Fruit fly (Drosophila melanogaster) whole organism, embryonic: Measurements from ENCODE around the gene sau.

Experiments
- Ada2b ChIP-seq: fragments of 200-800 bp; sonication (Bioruptor generic); IDR thresholded peaks from 2 replicates; pipeline ENCODE4 v1.3.6; 2022; ENCODE audit warnings: missing biosample characterization, missing genetic modification characterization
- Adf1 ChIP-seq: fragments of 200-800 bp; sonication (Bioruptor generic); IDR thresholded peaks from 2 replicates; pipeline ENCODE4 v1.3.6; 2022; ENCODE audit warnings: missing biosample characterization, missing genetic modification characterization
- Atf6 ChIP-seq: fragments of 200-800 bp; sonication (Bioruptor generic); IDR thresholded peaks from 2 replicates; pipeline ENCODE4 v1.3.6; 2022; ENCODE audit warnings: missing biosample characterization, missing genetic modification characterization
- B-H2 ChIP-seq: fragments of 200-800 bp; sonication (Bioruptor generic); optimal IDR thresholded peaks from 2 replicates; lab custom pipeline; 2018; ENCODE audit warnings: missing biosample characterization, mild to moderate bottlenecking, missing genetic modification characterization
- Bgb ChIP-seq: fragments of 200-800 bp; sonication (Bioruptor generic); IDR thresholded peaks from 2 replicates; pipeline ENCODE4 v1.3.6; 2022; ENCODE audit warnings: missing biosample characterization, missing genetic modification characterization; ENCODE audit not compliant: partially characterized antibody
- CG12236 ChIP-seq: fragments of 200-800 bp; sonication (Bioruptor generic); optimal IDR thresholded peaks from 2 replicates; lab custom pipeline; 2016; ENCODE audit warnings: missing biosample characterization, missing genetic modification characterization
- CG12659 ChIP-seq: fragments of 200-800 bp; sonication (Bioruptor generic); optimal IDR thresholded peaks from 3 replicates; lab custom pipeline; 2017; ENCODE audit warnings: mild to moderate bottlenecking, missing biosample characterization, missing genetic modification reagents, missing genetic modification characterization
- CG13287 ChIP-seq: fragments of 200-800 bp; sonication (Bioruptor generic); IDR thresholded peaks from 2 replicates; pipeline ENCODE4 v1.3.6; 2022; ENCODE audit warnings: missing biosample characterization, missing genetic modification characterization; ENCODE audit not compliant: partially characterized antibody
- CG13624 ChIP-seq: fragments of 200-800 bp; sonication (Bioruptor generic); optimal IDR thresholded peaks from 2 replicates; lab custom pipeline; 2016; ENCODE audit warnings: missing biosample characterization, missing genetic modification characterization
- CG14710 ChIP-seq: fragments of 200-800 bp; sonication (Bioruptor generic); optimal IDR thresholded peaks from 3 replicates; lab custom pipeline; 2019; ENCODE audit warnings: missing biosample characterization, mild to moderate bottlenecking, missing genetic modification characterization, moderate library complexity
- CG15269 ChIP-seq: fragments of 200-800 bp; sonication (Bioruptor generic); optimal IDR thresholded peaks from 2 replicates; lab custom pipeline; 2018; ENCODE audit warnings: missing biosample characterization, mild to moderate bottlenecking, missing genetic modification characterization, moderate library complexity
- CG1832 ChIP-seq: fragments of 200-800 bp; sonication (Bioruptor generic); optimal IDR thresholded peaks from 2 replicates; lab custom pipeline; 2017; ENCODE audit warnings: missing biosample characterization, mild to moderate bottlenecking, missing genetic modification characterization, inconsistent platforms
- CG18599 ChIP-seq: fragments of 200-800 bp; sonication (Bioruptor generic); optimal IDR thresholded peaks from 3 replicates; lab custom pipeline; 2017; ENCODE audit warnings: missing biosample characterization, missing genetic modification characterization, mild to moderate bottlenecking, moderate library complexity, missing genetic modification reagents
- CG2120 ChIP-seq: fragments of 200-800 bp; sonication (Bioruptor generic); optimal IDR thresholded peaks from 3 replicates; lab custom pipeline; 2016; ENCODE audit warnings: missing biosample characterization, missing genetic modification characterization
- CG30020 ChIP-seq: fragments of 200-800 bp; optimal IDR thresholded peaks from 2 replicates; lab custom pipeline; 2019; ENCODE audit warnings: missing biosample characterization, mild to moderate bottlenecking, missing genetic modification characterization, moderate library complexity
- CG3281 ChIP-seq: fragments of 200-800 bp; sonication (Bioruptor generic); optimal IDR thresholded peaks from 3 replicates; lab custom pipeline; 2017; ENCODE audit warnings: missing biosample characterization, mild to moderate bottlenecking, missing genetic modification characterization
- CG34422 ChIP-seq: fragments of 200-800 bp; sonication (Bioruptor generic); IDR thresholded peaks from 3 replicates; pipeline ENCODE4 v1.3.6; 2022; ENCODE audit warnings: missing biosample characterization, missing genetic modification characterization
- CG3995 ChIP-seq: fragments of 200-800 bp; sonication (Bioruptor generic); optimal IDR thresholded peaks from 3 replicates; lab custom pipeline; 2016; ENCODE audit warnings: missing biosample characterization, missing genetic modification characterization
- CG5245 ChIP-seq: fragments of 200-800 bp; sonication (Bioruptor generic); optimal IDR thresholded peaks from 3 replicates; lab custom pipeline; 2016; ENCODE audit warnings: missing biosample characterization, missing genetic modification characterization
- CG6272 ChIP-seq: fragments of 200-800 bp; sonication (Bioruptor generic); IDR thresholded peaks from 2 replicates; pipeline ENCODE4 v1.3.6; 2022; ENCODE audit warnings: missing biosample characterization, missing genetic modification characterization
- E2f2 ChIP-seq: fragments of 200-800 bp; sonication (Bioruptor generic); IDR thresholded peaks from 2 replicates; pipeline ENCODE4 v1.3.6; 2022; ENCODE audit warnings: missing biosample characterization, missing genetic modification characterization
- Hr78 ChIP-seq, 2 experiments: fragments of 200-800 bp in 1 of 2; fragments of >200 bp in 1 of 2; sonication (Bioruptor generic) in 1 of 2; optimal IDR thresholded peaks; 2 replicates each; lab custom pipeline; 2017 to 2019; ENCODE audit warnings: missing biosample characterization in 2 of 2, missing genetic modification characterization in 2 of 2, mild to moderate bottlenecking in 1 of 2, moderate library complexity in 1 of 2
- Jarid2 ChIP-seq: fragments of 200-800 bp; sonication (Bioruptor generic); optimal IDR thresholded peaks from 3 replicates; lab custom pipeline; 2017; ENCODE audit warnings: mild to moderate bottlenecking, missing biosample characterization, missing genetic modification reagents, missing genetic modification characterization
- MBD-R2 ChIP-seq: fragments of 200-800 bp; sonication (Bioruptor generic); IDR thresholded peaks from 2 replicates; pipeline ENCODE4 v1.3.6; 2022; ENCODE audit warnings: missing biosample characterization, missing genetic modification characterization
- Meics ChIP-seq: fragments of 200-800 bp; sonication (Bioruptor generic); optimal IDR thresholded peaks from 2 replicates; lab custom pipeline; 2017; ENCODE audit warnings: missing biosample characterization, mild to moderate bottlenecking, missing genetic modification characterization
- Rfx ChIP-seq: fragments of 200-800 bp; sonication (Bioruptor generic); IDR thresholded peaks from 2 replicates; pipeline ENCODE4 v1.3.6; 2022; ENCODE audit warnings: missing biosample characterization, missing genetic modification characterization
- Taf1 ChIP-seq: fragments of 200-800 bp; sonication (Bioruptor generic); IDR thresholded peaks from 2 replicates; pipeline ENCODE4 v1.3.6; 2022; ENCODE audit warnings: missing biosample characterization, missing genetic modification characterization
- Trl ChIP-seq, 3 experiments: fragments of >200 bp in 2 of 3; fragments of 200-800 bp in 1 of 3; sonication (Bioruptor generic) in 1 of 3; optimal IDR thresholded peaks; 2 replicates in 1 of 3; 3 replicates in 2 of 3; lab custom pipeline; 2016 to 2017; ENCODE audit warnings: missing biosample characterization in 1 of 3, missing genetic modification characterization in 1 of 3
- Xrp1 ChIP-seq: fragments of 200-800 bp; sonication (Bioruptor generic); IDR thresholded peaks from 2 replicates; pipeline ENCODE4 v1.3.6; 2022; ENCODE audit warnings: missing biosample characterization, missing genetic modification characterization
- ab ChIP-seq: fragments of 200-800 bp; sonication (Bioruptor generic); optimal IDR thresholded peaks from 2 replicates; lab custom pipeline; 2016; ENCODE audit warnings: missing biosample characterization, missing genetic modification characterization
- ato ChIP-seq: fragments of 200-800 bp; sonication (Bioruptor generic); IDR thresholded peaks from 2 replicates; pipeline ENCODE4 v1.3.6; 2022; ENCODE audit warnings: missing biosample characterization, missing genetic modification characterization; ENCODE audit not compliant: partially characterized antibody
- cg ChIP-seq: fragments of 200-800 bp; sonication (Bioruptor generic); optimal IDR thresholded peaks from 3 replicates; lab custom pipeline; 2019; ENCODE audit warnings: missing biosample characterization, mild to moderate bottlenecking, missing genetic modification characterization, moderate library complexity
- chinmo ChIP-seq: fragments of 200-800 bp; sonication (Bioruptor generic); IDR thresholded peaks from 4 replicates; pipeline ENCODE4 v1.3.6; 2022; ENCODE audit warnings: missing biosample characterization, missing genetic modification characterization; ENCODE audit not compliant: partially characterized antibody
- crp ChIP-seq, 2 experiments: fragments of 200-800 bp; sonication (Bioruptor generic); optimal IDR thresholded peaks; 2 replicates in 1 of 2; 3 replicates in 1 of 2; lab custom pipeline; 2017; ENCODE audit warnings: missing biosample characterization in 2 of 2, missing genetic modification characterization in 2 of 2, mild to moderate bottlenecking in 1 of 2, moderate library complexity in 1 of 2
- cwo ChIP-seq: fragments of 200-800 bp; sonication (Bioruptor generic); optimal IDR thresholded peaks from 3 replicates; lab custom pipeline; 2017; ENCODE audit warnings: missing biosample characterization, missing genetic modification characterization, mild to moderate bottlenecking, moderate library complexity, missing genetic modification reagents
- disco-r ChIP-seq: fragments of 200-800 bp; sonication (Bioruptor generic); optimal IDR thresholded peaks from 2 replicates; lab custom pipeline; 2016; ENCODE audit warnings: missing biosample characterization, missing genetic modification characterization
- exex ChIP-seq: fragments of 200-800 bp; sonication (Bioruptor generic); optimal IDR thresholded peaks from 4 replicates; lab custom pipeline; 2018; ENCODE audit warnings: missing biosample characterization, mild to moderate bottlenecking, missing genetic modification characterization, moderate library complexity
- fd3F ChIP-seq: fragments of 200-800 bp; sonication (Bioruptor generic); optimal IDR thresholded peaks from 2 replicates; lab custom pipeline; 2018; ENCODE audit warnings: missing biosample characterization, mild to moderate bottlenecking, missing genetic modification characterization, moderate library complexity
- grau ChIP-seq: fragments of 200-800 bp; optimal IDR thresholded peaks from 3 replicates; lab custom pipeline; 2019; ENCODE audit warnings: missing biosample characterization, mild to moderate bottlenecking, missing genetic modification characterization, moderate library complexity
- hth ChIP-seq: fragments of >200 bp; optimal IDR thresholded peaks from 2 replicates; lab custom pipeline; 2017; ENCODE audit warnings: inconsistent platforms
- insv ChIP-seq, 2 experiments: fragments of 200-800 bp; sonication (Bioruptor generic); optimal IDR thresholded peaks; 3 replicates each; lab custom pipeline; 2016 to 2018; ENCODE audit warnings: missing biosample characterization in 2 of 2, missing genetic modification characterization in 2 of 2
- lbe ChIP-seq: fragments of 200-800 bp; sonication (Bioruptor generic); optimal IDR thresholded peaks from 2 replicates; lab custom pipeline; 2016; ENCODE audit warnings: missing biosample characterization, mild to moderate bottlenecking, missing genetic modification characterization
- luna ChIP-seq: fragments of 200-800 bp; sonication (Bioruptor generic); optimal IDR thresholded peaks from 2 replicates; lab custom pipeline; 2016; ENCODE audit warnings: missing biosample characterization, missing genetic modification characterization
- repo ChIP-seq: fragments of 200-800 bp; sonication (Bioruptor generic); optimal IDR thresholded peaks from 2 replicates; lab custom pipeline; 2016; ENCODE audit warnings: missing biosample characterization, missing genetic modification characterization
- rib ChIP-seq: fragments of 200-800 bp; sonication (Bioruptor generic); IDR thresholded peaks from 2 replicates; pipeline ENCODE4 v1.3.6; 2022; ENCODE audit warnings: missing biosample characterization, missing genetic modification characterization
- row ChIP-seq: fragments of 200-800 bp; sonication (Bioruptor generic); IDR thresholded peaks from 3 replicates; pipeline ENCODE4 v1.3.6; 2022; ENCODE audit warnings: missing biosample characterization, missing genetic modification characterization
- sens ChIP-seq: fragments of 200-800 bp; sonication (Bioruptor generic); peaks from one replicate; lab custom pipeline; 2016; ENCODE audit warnings: missing biosample characterization, missing genetic modification characterization
- sna ChIP-seq: fragments of 200-800 bp; sonication (Bioruptor generic); IDR thresholded peaks from 2 replicates; pipeline ENCODE4 v1.3.6; 2022; ENCODE audit warnings: missing biosample characterization, missing genetic modification characterization; ENCODE audit not compliant: partially characterized antibody
- toy ChIP-seq: fragments of 200-800 bp; sonication (Bioruptor generic); IDR thresholded peaks from 2 replicates; pipeline ENCODE4 v1.3.6; 2022; ENCODE audit warnings: missing biosample characterization, missing genetic modification characterization

sau gene

dm6 chr2L:2217067-2217684 is 9.0 kb upstream of the sau start, which contains the start of the genes CG15386, CG42371 and mio (continued):
- TF ChIP-seq CG13287 (GFP tag; lab: Robert Waterston, UW) (peak; percentile 65), sna (no peak), Adf1 (GFP tag; lab: Robert Waterston, UW) (no peak), Meics (no peak), Xrp1 (peak; percentile 44), Jarid2 (GFP tag; lab: Kevin White, UChicago) (no peak), Trl (optimal IDR thresholded peaks at IDR 0.05; lab: Kevin White, UChicago) (no peak), Trl (GFP tag; optimal IDR thresholded peaks at IDR 0.05; lab: Kevin White, UChicago) (peak; percentile 41), Rfx (GFP tag; lab: Robert Waterston, UW) (peak; percentile 11; the same call in 1 of the 2 replicates), insv (GFP tag; optimal IDR thresholded peaks at IDR 0.05; lab: Kevin White, UChicago) (peak in 1 of 2 experiments; percentile 50), exex (tag; lab: Kevin White, UChicago) (peak; percentile 28), CG13624 (GFP tag; lab: Kevin White, UChicago) (peak; percentile 82), Taf1 (GFP tag; lab: Robert Waterston, UW) (no peak), ab (GFP tag; lab: Kevin White, UChicago) (no peak), disco-r (no peak), CG1832 (GFP tag; lab: Kevin White, UChicago) (no peak), cwo (peak; percentile 57), repo (no peak), Bgb (GFP tag; lab: Robert Waterston, UW) (peak; percentile 59), crp (GFP tag; optimal IDR thresholded peaks at IDR 0.05; lab: Kevin White, UChicago) (peak; percentile 71 to 96), CG5245 (GFP tag; lab: Kevin White, UChicago) (no peak), ato (peak; percentile 45), CG12659 (GFP tag; lab: Kevin White, UChicago) (peak; percentile 52), sens (GFP tag; lab: Kevin White, UChicago) (peak; percentile 58), CG34422 (GFP tag; lab: Robert Waterston, UW) (peak; percentile 88), CG30020 (tag; lab: Kevin White, UChicago) (no peak), CG3281 (GFP tag; lab: Kevin White, UChicago) (peak; percentile 10), toy (GFP tag; lab: Robert Waterston, UW) (no peak), luna (GFP tag; lab: Kevin White, UChicago) (no peak), CG15269 (tag; lab: Kevin White, UChicago) (no peak), CG14710 (peak; percentile 81), Atf6 (GFP tag; lab: Robert Waterston, UW) (0 out of 2 replicates have a peak, but pooled peaks have one; percentile 19), row (GFP tag; lab: Robert Waterston, UW) (peak; percentile 14; the same call in 1 of the 3 replicates), lbe (peak; percentile 22), CG2120 (GFP tag; lab: Kevin White, UChicago) (peak; percentile 54), hth (no peak), grau (tag; lab: Kevin White, UChicago) (peak; percentile 17), rib (0 out of 2 replicates have a peak, but pooled peaks have one; percentile 19), B-H2 (GFP tag; lab: Kevin White, UChicago) (peak; percentile 50), CG18599 (GFP tag; lab: Kevin White, UChicago) (peak; percentile 0), Hr78 (GFP tag; optimal IDR thresholded peaks at IDR 0.05; lab: Kevin White, UChicago) (no peak), CG6272 (GFP tag; lab: Robert Waterston, UW) (no peak), fd3F (GFP tag; lab: Kevin White, UChicago) (no peak), cg (GFP tag; lab: Kevin White, UChicago) (peak; percentile 71), MBD-R2 (GFP tag; lab: Robert Waterston, UW) (peak; percentile 98), Ada2b (no peak), CG12236 (GFP tag; lab: Kevin White, UChicago) (no peak), CG3995 (GFP tag; lab: Kevin White, UChicago) (peak; percentile 41), E2f2 (GFP tag; lab: Robert Waterston, UW) (peak; percentile 53), chinmo (GFP tag; lab: Robert Waterston, UW) (peak; percentile 93)
